Worm (Caenorhabditis elegans) whole organism, L2 larva: ENCODE data around the gene C26B2.8.
"Not testable (repeated sequence)": the region's sequence is repeated elsewhere in the genome, so short reads cannot be mapped to it uniquely, and the experiment has no call there.

Experiments
- C34F6.9 ChIP-seq: fragments of 150-350 bp; optimal IDR thresholded peaks from 2 replicates; lab custom pipeline; 2014; ENCODE audit warnings: missing biosample characterization, missing genetic modification characterization
- F13H6.1 ChIP-seq: sonication (generic microtip); optimal IDR thresholded peaks from 2 replicates; lab custom pipeline; 2016; ENCODE audit warnings: missing genetic modification characterization, missing compliant biosample characterization
- R02D3.7 ChIP-seq: fragments of 150-350 bp; optimal IDR thresholded peaks from 2 replicates; lab custom pipeline; 2014; ENCODE audit warnings: missing biosample characterization, missing genetic modification characterization
- Y55F3AM.14 ChIP-seq: fragments of 200-800 bp; sonication (Bioruptor generic); optimal IDR thresholded peaks from 2 replicates; lab custom pipeline; 2018; ENCODE audit warnings: mild to moderate bottlenecking, missing genetic modification characterization, missing compliant biosample characterization
- aly-2 ChIP-seq: fragments of 150-350 bp; optimal IDR thresholded peaks from 2 replicates; lab custom pipeline; 2014; ENCODE audit warnings: missing biosample characterization, missing genetic modification characterization
- ceh-16 ChIP-seq: fragments of 150-350 bp; optimal IDR thresholded peaks from 2 replicates; lab custom pipeline; 2014; ENCODE audit warnings: missing biosample characterization, missing genetic modification characterization
- ceh-82 ChIP-seq: fragments of 150-350 bp; optimal IDR thresholded peaks from 2 replicates; lab custom pipeline; 2014; ENCODE audit warnings: missing biosample characterization, missing genetic modification characterization
- crh-2 ChIP-seq: sonication (generic microtip); optimal IDR thresholded peaks from 2 replicates; lab custom pipeline; 2017; ENCODE audit warnings: missing biosample characterization, missing genetic modification characterization
- egl-27 ChIP-seq: sonication (generic microtip); optimal IDR thresholded peaks from 3 replicates; lab custom pipeline; 2017; ENCODE audit warnings: missing biosample characterization, missing genetic modification reagents, missing genetic modification characterization
- elt-3 ChIP-seq: sonication (generic microtip); optimal IDR thresholded peaks from 2 replicates; lab custom pipeline; 2017; ENCODE audit warnings: missing biosample characterization, missing genetic modification characterization
- fos-1 ChIP-seq: fragments of 150-350 bp; optimal IDR thresholded peaks from 2 replicates; lab custom pipeline; 2014; ENCODE audit warnings: missing biosample characterization, missing genetic modification characterization
- gmeb-1 ChIP-seq: fragments of 150-350 bp; optimal IDR thresholded peaks from 2 replicates; lab custom pipeline; 2014; ENCODE audit warnings: missing biosample characterization, missing genetic modification characterization
- lin-11 ChIP-seq: fragments of 150-350 bp; sonication (generic microtip); optimal IDR thresholded peaks from 2 replicates; lab custom pipeline; 2014; ENCODE audit warnings: missing biosample characterization, missing genetic modification characterization, inconsistent platforms, mixed read lengths
- lin-13 ChIP-seq: fragments of 150-350 bp; optimal IDR thresholded peaks from 2 replicates; lab custom pipeline; 2014; ENCODE audit warnings: missing biosample characterization, missing genetic modification reagents, missing genetic modification characterization
- lin-39 ChIP-seq: fragments of 150-350 bp; optimal IDR thresholded peaks from 2 replicates; lab custom pipeline; 2014; ENCODE audit warnings: missing biosample characterization, missing genetic modification reagents, missing genetic modification characterization
- lsy-2 ChIP-seq, 2 experiments: fragments of 150-350 bp in 1 of 2; sonication (generic microtip) in 1 of 2; optimal IDR thresholded peaks; 2 replicates each; lab custom pipeline; 2014 to 2017; ENCODE audit warnings: missing biosample characterization in 2 of 2, missing genetic modification characterization in 2 of 2
- mab-5 ChIP-seq: fragments of 150-350 bp; optimal IDR thresholded peaks from 2 replicates; lab custom pipeline; 2014; ENCODE audit warnings: missing biosample characterization, missing genetic modification characterization
- mbf-1 ChIP-seq: sonication (generic microtip); optimal IDR thresholded peaks from 2 replicates; lab custom pipeline; 2017; ENCODE audit warnings: missing biosample characterization, missing genetic modification characterization
- mdl-1 ChIP-seq, 2 experiments: fragments of 150-350 bp in 1 of 2; sonication (generic microtip) in 1 of 2; optimal IDR thresholded peaks; 2 replicates each; lab custom pipeline; 2017; ENCODE audit warnings: missing biosample characterization in 2 of 2, missing genetic modification characterization in 2 of 2
- nhr-10 ChIP-seq: sonication (generic microtip); optimal IDR thresholded peaks from 2 replicates; lab custom pipeline; 2017; ENCODE audit warnings: missing biosample characterization, missing genetic modification characterization
- nhr-129 ChIP-seq: fragments of 150-350 bp; optimal IDR thresholded peaks from 2 replicates; lab custom pipeline; 2014; ENCODE audit warnings: missing biosample characterization, missing genetic modification characterization
- nhr-21 ChIP-seq: fragments of 150-350 bp; optimal IDR thresholded peaks from 2 replicates; lab custom pipeline; 2014; ENCODE audit warnings: missing biosample characterization, missing genetic modification characterization
- nhr-237 ChIP-seq: fragments of 150-350 bp; optimal IDR thresholded peaks from 2 replicates; lab custom pipeline; 2014; ENCODE audit warnings: missing biosample characterization, missing genetic modification characterization
- nhr-6 ChIP-seq: fragments of 150-350 bp; optimal IDR thresholded peaks from 2 replicates; lab custom pipeline; 2014; ENCODE audit warnings: missing biosample characterization, missing genetic modification characterization
- skn-1 ChIP-seq: sonication (generic microtip); optimal IDR thresholded peaks from 2 replicates; lab custom pipeline; 2017; ENCODE audit warnings: missing biosample characterization, missing genetic modification characterization
- sma-3 ChIP-seq: sonication (generic microtip); optimal IDR thresholded peaks from 2 replicates; lab custom pipeline; 2016; ENCODE audit warnings: missing genetic modification reagents, missing genetic modification characterization, missing compliant biosample characterization
- sma-9 ChIP-seq, 2 experiments: fragments of 150-350 bp in 1 of 2; sonication (generic microtip) in 1 of 2; optimal IDR thresholded peaks; 2 replicates each; lab custom pipeline; 2014 to 2016; ENCODE audit warnings: missing genetic modification characterization in 2 of 2, mild to moderate bottlenecking in 1 of 2, missing biosample characterization in 1 of 2, missing compliant biosample characterization in 1 of 2, missing genetic modification reagents in 1 of 2, moderate library complexity in 1 of 2
- unc-39 ChIP-seq: fragments of 150-350 bp; optimal IDR thresholded peaks from 2 replicates; lab custom pipeline; 2014; ENCODE audit warnings: missing biosample characterization, missing genetic modification characterization
- unc-55 ChIP-seq: fragments of 150-350 bp; sonication (generic microtip); optimal IDR thresholded peaks from 3 replicates; lab custom pipeline; 2014; ENCODE audit warnings: missing biosample characterization, missing genetic modification reagents, missing genetic modification characterization
- ztf-11 ChIP-seq: sonication (generic microtip); optimal IDR thresholded peaks from 2 replicates; lab custom pipeline; 2017; ENCODE audit warnings: missing biosample characterization, missing genetic modification characterization
- ztf-4 ChIP-seq: fragments of 150-350 bp; optimal IDR thresholded peaks from 2 replicates; lab custom pipeline; 2014; ENCODE audit warnings: missing biosample characterization, missing genetic modification characterization

The C26B2.8 gene

ce11 chrIV:8012330-8012729 is 1.6 kb upstream of the C26B2.8 start, which contains the start of gene Y42H9B.3:
Gene Y42H9B.3 (minus strand): TSS chrIV:8012430.
- no peak for TF ChIP-seq unc-55 (GFP tag; lab: Kevin White, UChicago)
- no peak for TF ChIP-seq nhr-10 (tag; lab: Kevin White, UChicago)
- TF ChIP-seq mab-5 (tag; lab: Kevin White, UChicago): no peak
- TF ChIP-seq lin-11 (tag; lab: Kevin White, UChicago): no peak
- no peak for TF ChIP-seq aly-2 (tag; lab: Kevin White, UChicago)
- TF ChIP-seq nhr-237 (tag; lab: Kevin White, UChicago): no peak
- no peak for TF ChIP-seq nhr-129 (tag; lab: Kevin White, UChicago)
- no peak for TF ChIP-seq nhr-6 (tag; lab: Kevin White, UChicago)
- no peak for TF ChIP-seq mbf-1 (tag; lab: Kevin White, UChicago)
- TF ChIP-seq ztf-11: no peak
- no peak for TF ChIP-seq ceh-82 (tag; lab: Kevin White, UChicago)
- TF ChIP-seq Y55F3AM.14 (GFP tag; lab: Kevin White, UChicago): no peak
- no peak for TF ChIP-seq lin-39 (tag; lab: Kevin White, UChicago)
- no peak for TF ChIP-seq gmeb-1 (tag; lab: Kevin White, UChicago)
- no peak for TF ChIP-seq skn-1 (tag; lab: Kevin White, UChicago)
- TF ChIP-seq, all 48 proteins: peak for 0

ce11 chrIV:8015726-8016312 is 1.9 kb downstream of the C26B2.8 start, which contains the start of gene C26B2.7:
Gene C26B2.7 (plus strand): TSS chrIV:8016274.
- TF ChIP-seq lsy-2 (tag; optimal IDR thresholded peaks at IDR 0.05; lab: Kevin White, UChicago) (peak; percentile 27 to 73), R02D3.7 (tag; lab: Kevin White, UChicago) (peak; percentile 54), ztf-4 (peak; percentile 63), gmeb-1 (tag; lab: Kevin White, UChicago) (peak; percentile 67), nhr-21 (tag; lab: Kevin White, UChicago) (peak; percentile 69), sma-3 (GFP tag; lab: Kevin White, UChicago) (peak; percentile 90), lin-13 (GFP tag; lab: Kevin White, UChicago) (peak; percentile 66), crh-2 (peak; percentile 49), mab-5 (tag; lab: Kevin White, UChicago) (peak; percentile 25), unc-55 (GFP tag; lab: Kevin White, UChicago) (peak; percentile 85), F13H6.1 (tag; lab: Kevin White, UChicago) (peak; percentile 84), nhr-129 (tag; lab: Kevin White, UChicago) (peak; percentile 52), C34F6.9 (tag; lab: Kevin White, UChicago) (peak; percentile 40), fos-1 (tag; lab: Kevin White, UChicago) (peak; percentile 15), sma-9 (GFP tag; optimal IDR thresholded peaks at IDR 0.05; lab: Kevin White, UChicago) (peak; percentile 77)
- TF ChIP-seq sma-9 (tag; optimal IDR thresholded peaks at IDR 0.05; lab: Kevin White, UChicago): not testable (repeated sequence)
- TF ChIP-seq, all 48 proteins: peak for 15; not testable (repeated sequence) for 33

ce11 chrIV:8016694-8017093 is 2.7 kb downstream of the C26B2.8 start, which contains the start of gene elpc-4:
Gene elpc-4 (plus strand): TSS chrIV:8016994.
- TF ChIP-seq ztf-11 (no peak), gmeb-1 (tag; lab: Kevin White, UChicago) (no peak), egl-27 (tag; lab: Kevin White, UChicago) (no peak), mdl-1 (tag; optimal IDR thresholded peaks at IDR 0.05; lab: Kevin White, UChicago) (no peak), skn-1 (tag; lab: Kevin White, UChicago) (no peak), aly-2 (tag; lab: Kevin White, UChicago) (no peak), elt-3 (tag; lab: Kevin White, UChicago) (no peak), nhr-6 (tag; lab: Kevin White, UChicago) (no peak), ztf-4 (no peak), lin-13 (GFP tag; lab: Kevin White, UChicago) (no peak), ceh-16 (tag; lab: Kevin White, UChicago) (no peak), unc-39 (tag; lab: Kevin White, UChicago) (no peak)

- TF ChIP-seq unc-55 (GFP tag; lab: Kevin White, UChicago) (peak; percentile 51), skn-1 (tag; lab: Kevin White, UChicago) (no peak), C34F6.9 (tag; lab: Kevin White, UChicago) (peak; percentile 40), lsy-2 (tag; optimal IDR thresholded peaks at IDR 0.05; lab: Kevin White, UChicago) (peak in 1 of 2 experiments; percentile 34)
- TF ChIP-seq, all 48 proteins: peak for 3
Observed at ce11 chrIV:8019772-8020496, 6.0 kb downstream of the C26B2.8 start, which contains the start of gene dnc-4. Gene dnc-4 (minus strand): TSS chrIV:8019808.
